Fruit fly (Drosophila melanogaster) whole organism, wandering third instar larva: ENCODE results near the gene Ugt303B2.

Experiments
- Abd-B ChIP-seq: fragments of >200 bp; optimal IDR thresholded peaks from 2 replicates; lab custom pipeline; 2017; ENCODE audit warnings: missing biosample characterization, missing genetic modification characterization
- GATAd ChIP-seq: sonication (Bioruptor generic); optimal IDR thresholded peaks from 2 replicates; lab custom pipeline; 2016; ENCODE audit warnings: missing biosample characterization, missing genetic modification characterization
- brk ChIP-seq: fragments of 200-800 bp; sonication (Bioruptor generic); optimal IDR thresholded peaks from 2 replicates; lab custom pipeline; 2016; ENCODE audit warnings: missing biosample characterization, mild to moderate bottlenecking, missing genetic modification characterization
- foxo ChIP-seq, 2 experiments: fragments of 200-800 bp; sonication (Bioruptor generic); optimal IDR thresholded peaks; 2 replicates in 1 of 2; 3 replicates in 1 of 2; lab custom pipeline; 2016 to 2017; ENCODE audit warnings: missing biosample characterization in 2 of 2, missing genetic modification characterization in 2 of 2
- pan ChIP-seq: fragments of >200 bp; optimal IDR thresholded peaks from 2 replicates; lab custom pipeline; 2017

- TF ChIP-seq brk (GFP tag; lab: Kevin White, UChicago) (no peak), Abd-B (no peak), GATAd (GFP tag; lab: Kevin White, UChicago) (no peak), pan (no peak), foxo (GFP tag; optimal IDR thresholded peaks at IDR 0.05; lab: Kevin White, UChicago) (no peak)
These were observed 27.4 kb downstream of the Ugt303B2 start for dm6 chr3R:23511356-23511755.
